Worm (Caenorhabditis elegans) whole organism, young adult: ENCODE data around the gene mrg-1.
A peak's percentile ranks its signal among the peaks of the same experiment; 100 is the strongest.
"Not testable (repeated sequence)": the region's sequence is repeated elsewhere in the genome, so short reads cannot be mapped to it uniquely, and the experiment has no call there.

Experiments used
- B0035.1 ChIP-seq: sonication (generic microtip); optimal IDR thresholded peaks from 2 replicates; lab custom pipeline; 2016; ENCODE audit warnings: missing genetic modification characterization, mild to moderate bottlenecking, missing compliant biosample characterization, missing genotype, missing genetic modification reagents
- B0261.1 ChIP-seq: sonication (generic microtip); optimal IDR thresholded peaks from 2 replicates; lab custom pipeline; 2016; ENCODE audit warnings: mild to moderate bottlenecking, missing genetic modification characterization, moderate library complexity, missing compliant biosample characterization
- C06A6.2 ChIP-seq: fragments of 200-800 bp; sonication (Bioruptor generic); conservative IDR thresholded peaks from 2 replicates; pipeline ENCODE4 v1.3.6; 2022; ENCODE audit warnings: missing genetic modification characterization, missing compliant biosample characterization
- F37B4.10 ChIP-seq: fragments of 200-800 bp; sonication (Bioruptor generic); IDR thresholded peaks from 2 replicates; pipeline ENCODE4 v1.3.6; 2022; ENCODE audit warnings: missing genetic modification characterization, missing compliant biosample characterization
- F57A8.1 ChIP-seq: fragments of 200-800 bp; sonication (Bioruptor generic); optimal IDR thresholded peaks from 2 replicates; lab custom pipeline; 2018; ENCODE audit warnings: mild to moderate bottlenecking, missing genetic modification characterization, moderate library complexity, missing compliant biosample characterization
- K12H6.12 ChIP-seq: fragments of 200-800 bp; sonication (Bioruptor generic); optimal IDR thresholded peaks from 2 replicates; lab custom pipeline; 2018; ENCODE audit warnings: mild to moderate bottlenecking, missing genetic modification characterization, missing compliant biosample characterization
- T07F8.4 ChIP-seq: sonication (generic microtip); optimal IDR thresholded peaks from 2 replicates; lab custom pipeline; 2016; ENCODE audit warnings: mild to moderate bottlenecking, missing genetic modification characterization, moderate library complexity, missing compliant biosample characterization
- T26A5.8 ChIP-seq: sonication (generic microtip); optimal IDR thresholded peaks from 2 replicates; lab custom pipeline; 2016; ENCODE audit warnings: missing genetic modification characterization, missing compliant biosample characterization
- Y67H2A.10 ChIP-seq: fragments of 200-800 bp; sonication (Bioruptor generic); conservative IDR thresholded peaks from 2 replicates; pipeline ENCODE4 v1.3.6; 2022; ENCODE audit warnings: missing genetic modification reagents, missing genetic modification characterization, missing compliant biosample characterization
- akir-1 ChIP-seq: fragments of 200-800 bp; sonication (Bioruptor generic); optimal IDR thresholded peaks from 2 replicates; lab custom pipeline; 2018; ENCODE audit warnings: mild to moderate bottlenecking, missing genetic modification characterization, moderate library complexity, missing compliant biosample characterization
- ama-1 ChIP-seq, 3 experiments: fragments of 150-350 bp in 1 of 3; sonication (generic microtip) in 2 of 3; optimal IDR thresholded peaks; 2 replicates each; lab custom pipeline; 2014 to 2018; ENCODE audit warnings: missing biosample characterization in 2 of 3, missing genetic modification characterization in 2 of 3, missing genetic modification reagents in 2 of 3
- aptf-2 ChIP-seq: fragments of 200-800 bp; sonication (Bioruptor generic); conservative IDR thresholded peaks from 2 replicates; pipeline ENCODE4 v1.3.6; 2022; ENCODE audit warnings: missing genetic modification reagents, missing genetic modification characterization, missing compliant biosample characterization
- atf-7 ChIP-seq: sonication (generic microtip); optimal IDR thresholded peaks from 2 replicates; lab custom pipeline; 2017; ENCODE audit warnings: mild to moderate bottlenecking, missing genetic modification characterization, missing compliant biosample characterization
- athp-1 ChIP-seq: sonication (generic microtip); optimal IDR thresholded peaks from 2 replicates; lab custom pipeline; 2017; ENCODE audit warnings: mild to moderate bottlenecking, missing genetic modification characterization, missing compliant biosample characterization
- attf-5 ChIP-seq: fragments of 200-800 bp; sonication (Bioruptor generic); optimal IDR thresholded peaks from 2 replicates; lab custom pipeline; 2018; ENCODE audit warnings: mild to moderate bottlenecking, missing genetic modification characterization, missing compliant biosample characterization
- cebp-1 ChIP-seq, 2 experiments: fragments of 200-800 bp in 1 of 2; sonication (Bioruptor generic) in 1 of 2; sonication (generic microtip) in 1 of 2; IDR thresholded peaks in 1 of 2; optimal IDR thresholded peaks in 1 of 2; 2 replicates each; pipeline versions ENCODE4 v1.3.6 to Lab custom; 2017 to 2022; ENCODE audit warnings: missing compliant biosample characterization in 2 of 2, missing genetic modification characterization in 2 of 2, mild to moderate bottlenecking in 1 of 2, missing genetic modification reagents in 1 of 2, moderate library complexity in 1 of 2
- ceh-100 ChIP-seq: fragments of 200-800 bp; sonication (Bioruptor generic); IDR thresholded peaks from 2 replicates; pipeline ENCODE4 v1.3.6; 2022; ENCODE audit warnings: missing genetic modification reagents, missing genetic modification characterization, missing compliant biosample characterization
- ceh-40 ChIP-seq: fragments of 200-800 bp; sonication (Bioruptor generic); IDR thresholded peaks from 2 replicates; pipeline ENCODE4 v1.3.6; 2022; ENCODE audit warnings: missing genetic modification characterization, missing compliant biosample characterization
- ceh-58 ChIP-seq: fragments of 200-800 bp; sonication (Bioruptor generic); IDR thresholded peaks from 2 replicates; pipeline ENCODE4 v1.3.6; 2022; ENCODE audit warnings: missing genetic modification characterization, missing compliant biosample characterization
- ekl-4 ChIP-seq: fragments of 200-800 bp; sonication (Bioruptor generic); IDR thresholded peaks from 2 replicates; pipeline ENCODE4 v1.3.6; 2022; ENCODE audit warnings: missing genetic modification reagents, missing genetic modification characterization, missing compliant biosample characterization
- lag-1 ChIP-seq: fragments of 200-800 bp; sonication (Bioruptor generic); IDR thresholded peaks from 2 replicates; pipeline ENCODE4 v1.3.6; 2022; ENCODE audit warnings: missing genetic modification reagents, missing genetic modification characterization, missing compliant biosample characterization
- let-607 ChIP-seq, 2 experiments: fragments of 200-800 bp in 1 of 2; sonication (Bioruptor generic) in 1 of 2; sonication (generic microtip) in 1 of 2; optimal IDR thresholded peaks; 2 replicates each; lab custom pipeline; 2016 to 2018; ENCODE audit warnings: mild to moderate bottlenecking in 2 of 2, missing compliant biosample characterization in 2 of 2, missing genetic modification characterization in 2 of 2, moderate library complexity in 2 of 2, missing genotype in 1 of 2
- lin-26 ChIP-seq: fragments of 200-800 bp; sonication (Bioruptor generic); IDR thresholded peaks from 2 replicates; pipeline ENCODE4 v1.3.6; 2022; ENCODE audit warnings: missing genetic modification reagents, missing genetic modification characterization, missing compliant biosample characterization
- lin-35 ChIP-seq, 3 experiments: fragments of 150-350 bp in 2 of 3; sonication (generic microtip) in 1 of 3; optimal IDR thresholded peaks; 2 replicates each; lab custom pipeline; 2014 to 2018; ENCODE audit warnings: missing biosample characterization in 3 of 3, missing genetic modification characterization in 3 of 3, missing genetic modification reagents in 3 of 3
- lin-40 ChIP-seq: sonication (generic microtip); optimal IDR thresholded peaks from 2 replicates; lab custom pipeline; 2016; ENCODE audit warnings: missing genetic modification characterization, mild to moderate bottlenecking, missing compliant biosample characterization, missing genotype, missing genetic modification reagents
- madf-6 ChIP-seq: fragments of 200-800 bp; sonication (Bioruptor generic); IDR thresholded peaks from 2 replicates; pipeline ENCODE4 v1.3.6; 2022; ENCODE audit warnings: missing genetic modification reagents, missing genetic modification characterization, missing compliant biosample characterization
- madf-8 ChIP-seq: fragments of 200-800 bp; sonication (Bioruptor generic); conservative IDR thresholded peaks from 2 replicates; pipeline ENCODE4 v1.3.6; 2022; ENCODE audit warnings: missing genetic modification reagents, missing genetic modification characterization, missing compliant biosample characterization
- mcd-1 ChIP-seq: fragments of 200-800 bp; sonication (Bioruptor generic); IDR thresholded peaks from 2 replicates; pipeline ENCODE4 v1.3.6; 2022; ENCODE audit warnings: missing genetic modification reagents, missing genetic modification characterization, missing compliant biosample characterization
- nhr-120 ChIP-seq: fragments of 200-800 bp; sonication (Bioruptor generic); IDR thresholded peaks from 2 replicates; pipeline ENCODE4 v1.3.6; 2022; ENCODE audit warnings: missing genetic modification characterization, missing compliant biosample characterization
- nhr-80 ChIP-seq: sonication (generic microtip); optimal IDR thresholded peaks from 2 replicates; lab custom pipeline; 2016; ENCODE audit warnings: missing genetic modification characterization, missing compliant biosample characterization
- rcor-1 ChIP-seq: fragments of 200-800 bp; sonication (Bioruptor generic); IDR thresholded peaks from 2 replicates; pipeline ENCODE4 v1.3.6; 2022; ENCODE audit warnings: missing genetic modification reagents, missing genetic modification characterization, missing compliant biosample characterization
- repo-1 ChIP-seq: sonication (generic microtip); optimal IDR thresholded peaks from 2 replicates; lab custom pipeline; 2017; ENCODE audit warnings: mild to moderate bottlenecking, missing genetic modification characterization, missing compliant biosample characterization
- sea-2 ChIP-seq: fragments of 200-800 bp; sonication (Bioruptor generic); IDR thresholded peaks from 2 replicates; pipeline ENCODE4 v1.3.6; 2022; ENCODE audit warnings: missing genetic modification characterization, missing compliant biosample characterization
- snpc-4 ChIP-seq, 5 experiments: fragments of 150-350 bp in 1 of 5; sonication (generic microtip) in 4 of 5; optimal IDR thresholded peaks; 2 replicates each; lab custom pipeline; 2014 to 2018; ENCODE audit warnings: missing genetic modification characterization in 5 of 5, missing biosample characterization in 3 of 5, antibody characterized with exemption in 2 of 5, mild to moderate bottlenecking in 2 of 5, missing compliant biosample characterization in 2 of 5, missing genotype in 2 of 5, moderate library complexity in 2 of 5, missing genetic modification reagents in 1 of 5
- somi-1 ChIP-seq: fragments of 200-800 bp; sonication (Bioruptor generic); optimal IDR thresholded peaks from 2 replicates; lab custom pipeline; 2018; ENCODE audit warnings: mild to moderate bottlenecking, missing genetic modification characterization, missing compliant biosample characterization
- sptf-2 ChIP-seq: fragments of 200-800 bp; sonication (Bioruptor generic); optimal IDR thresholded peaks from 2 replicates; lab custom pipeline; 2018; ENCODE audit warnings: mild to moderate bottlenecking, missing genetic modification characterization, missing compliant biosample characterization
- tbx-9 ChIP-seq: sonication (generic microtip); optimal IDR thresholded peaks from 2 replicates; lab custom pipeline; 2016; ENCODE audit warnings: borderline replicate concordance, missing genetic modification characterization, inconsistent platforms, missing compliant biosample characterization
- unc-62 ChIP-seq: fragments of 150-350 bp; optimal IDR thresholded peaks from 2 replicates; lab custom pipeline; 2014; ENCODE audit warnings: missing biosample characterization, missing genetic modification reagents, missing genetic modification characterization
- zim-3 ChIP-seq: sonication (generic microtip); optimal IDR thresholded peaks from 2 replicates; lab custom pipeline; 2017; ENCODE audit warnings: mild to moderate bottlenecking, missing genetic modification characterization, moderate library complexity, missing compliant biosample characterization
- ztf-26 ChIP-seq: sonication (generic microtip); optimal IDR thresholded peaks from 2 replicates; lab custom pipeline; 2017; ENCODE audit warnings: missing genetic modification characterization, missing compliant biosample characterization
- ztf-6 ChIP-seq: fragments of 200-800 bp; sonication (Bioruptor generic); IDR thresholded peaks from 2 replicates; pipeline ENCODE4 v1.3.6; 2022; ENCODE audit warnings: missing genetic modification reagents, missing genetic modification characterization, missing compliant biosample characterization

The mrg-1 gene

DNA sequence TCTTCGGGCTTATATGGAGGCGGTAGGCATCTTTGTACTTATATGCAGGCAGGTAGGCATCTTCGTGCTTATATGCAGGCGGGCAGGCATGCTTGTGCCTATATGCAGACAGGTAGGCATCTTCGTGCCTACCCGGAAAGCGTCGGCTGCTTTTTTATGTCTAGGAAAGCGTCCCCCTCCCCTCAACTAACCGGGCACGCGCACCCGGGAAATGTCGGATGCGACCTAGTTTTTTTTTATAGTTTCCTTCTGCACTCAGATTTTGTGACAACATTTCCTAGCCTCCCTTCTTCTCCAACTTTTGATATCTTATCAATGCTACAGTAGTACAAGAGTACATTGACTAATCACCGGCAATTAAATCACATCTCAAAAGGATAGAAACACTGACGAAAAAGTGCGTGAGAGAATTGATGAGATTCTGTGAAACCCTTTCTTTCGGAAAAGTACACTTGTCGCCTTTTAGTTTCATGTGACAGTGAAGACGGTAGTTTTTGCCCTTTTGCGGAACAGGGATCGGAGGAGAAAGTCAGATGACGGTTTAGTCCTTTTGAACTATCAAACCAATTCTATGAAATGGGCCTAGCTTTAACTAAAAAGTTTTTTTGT is 25.4 kb downstream of the mrg-1 start (continued):
- TF ChIP-seq B0035.1 (no peak), sptf-2 (GFP tag; lab: Kevin White, UChicago) (no peak)
- TF ChIP-seq, all 124 proteins: peak for 4

DNA sequence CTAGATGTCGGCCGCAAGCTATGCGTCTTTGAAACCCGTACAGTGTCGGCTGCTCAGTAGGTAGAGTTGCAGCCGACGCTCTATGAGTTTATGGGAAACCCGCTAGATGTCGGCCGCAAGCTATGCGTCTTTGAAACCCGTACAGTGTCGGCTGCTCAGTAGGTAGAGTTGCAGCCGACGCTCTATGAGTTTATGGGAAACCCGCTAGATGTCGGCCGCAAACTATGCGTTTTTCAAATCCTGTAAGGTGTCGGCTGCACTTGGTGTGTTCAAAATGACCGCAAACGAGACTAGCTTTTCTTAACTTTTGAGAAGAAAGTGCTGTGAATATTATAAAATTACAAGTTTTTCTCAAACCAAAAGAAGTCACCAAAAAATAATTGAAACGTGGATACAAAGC is 26.3 kb downstream of the mrg-1 start:
- not testable (repeated sequence) for TF ChIP-seq snpc-4 (GFP tag; optimal IDR thresholded peaks at IDR 0.05; lab: Kevin White, UChicago)
- TF ChIP-seq snpc-4 (tag; optimal IDR thresholded peaks at IDR 0.05; lab: Kevin White, UChicago): peak in 2 of 4 experiments; percentile 67 to 76

DNA sequence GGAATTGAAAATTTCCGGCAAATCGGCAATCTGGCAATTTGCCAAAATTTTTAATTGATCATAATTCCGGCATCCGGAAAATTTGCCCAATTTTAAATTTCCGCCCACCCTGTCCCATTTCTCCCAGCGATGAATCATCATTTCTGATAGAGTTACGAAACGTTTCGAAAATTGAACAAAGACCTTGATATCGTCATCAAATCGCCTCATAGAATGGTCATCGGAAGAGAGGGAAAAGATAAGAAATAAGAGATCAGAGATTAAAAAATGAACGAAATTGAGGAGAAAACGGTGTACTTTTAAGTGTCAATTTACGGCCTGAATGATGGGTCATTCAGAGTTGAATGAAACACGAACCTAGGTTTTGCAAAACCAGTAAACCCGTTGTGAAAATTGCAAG is 26.8 kb downstream of the mrg-1 start:
- TF ChIP-seq ceh-58 (no peak), Y67H2A.10 (GFP tag; lab: Robert Waterston, UW) (no peak), cebp-1 (GFP tag; IDR thresholded peaks at IDR 0.05; lab: Robert Waterston, UW) (no peak), cebp-1 (tag; optimal IDR thresholded peaks at IDR 0.05; lab: Kevin White, UChicago) (peak; percentile 34), nhr-80 (peak; percentile 53), ama-1 (optimal IDR thresholded peaks at IDR 0.05; lab: Kevin White, UChicago) (no peak), ama-1 (GFP tag; optimal IDR thresholded peaks at IDR 0.05; lab: Kevin White, UChicago) (no peak), lin-35 (GFP tag; optimal IDR thresholded peaks at IDR 0.05; lab: Kevin White, UChicago) (no peak)

DNA sequence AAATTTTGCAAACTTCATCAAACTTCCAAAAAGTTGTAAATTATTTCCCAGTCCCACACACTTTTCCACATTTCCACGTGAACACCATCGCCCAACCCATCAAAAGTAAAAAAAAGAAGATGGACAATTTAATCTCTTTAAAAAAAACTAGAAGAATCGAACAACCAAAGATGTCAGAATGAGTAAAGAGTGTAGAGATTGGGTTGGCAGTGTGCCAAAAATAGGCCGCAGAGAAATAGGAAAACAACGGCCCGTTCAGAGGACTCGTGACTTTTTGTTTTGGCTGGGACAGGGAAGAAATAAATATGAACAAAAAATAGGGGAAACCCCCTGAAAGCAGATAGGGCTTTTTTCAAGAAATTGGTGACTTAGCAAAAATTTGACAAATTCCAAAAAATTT is 31.6 kb downstream of the mrg-1 start:
- TF ChIP-seq madf-6 (GFP tag; lab: Robert Waterston, UW) (no peak), B0035.1 (no peak), akir-1 (no peak), mcd-1 (no peak), tbx-9 (tag; lab: Kevin White, UChicago) (no peak), lin-40 (tag; lab: Kevin White, UChicago) (peak; percentile 72), cebp-1 (GFP tag; IDR thresholded peaks at IDR 0.05; lab: Robert Waterston, UW) (no peak), cebp-1 (tag; optimal IDR thresholded peaks at IDR 0.05; lab: Kevin White, UChicago) (peak; percentile 23), somi-1 (peak; percentile 74), zim-3 (no peak), K12H6.12 (tag; lab: Kevin White, UChicago) (peak; percentile 34), ceh-40 (GFP tag; lab: Robert Waterston, UW) (no peak), sptf-2 (GFP tag; lab: Kevin White, UChicago) (no peak), ekl-4 (GFP tag; lab: Robert Waterston, UW) (no peak), ztf-26 (tag; lab: Kevin White, UChicago) (peak; percentile 81), madf-8 (no peak), aptf-2 (GFP tag; lab: Robert Waterston, UW) (no peak), F57A8.1 (GFP tag; lab: Kevin White, UChicago) (no peak), T26A5.8 (tag; lab: Kevin White, UChicago) (no peak), nhr-120 (GFP tag; lab: Robert Waterston, UW) (no peak), lag-1 (no peak), ztf-6 (GFP tag; lab: Robert Waterston, UW) (no peak), let-607 (tag; optimal IDR thresholded peaks at IDR 0.05; lab: Kevin White, UChicago) (no peak), rcor-1 (GFP tag; lab: Robert Waterston, UW) (no peak), sea-2 (GFP tag; lab: Robert Waterston, UW) (no peak), T07F8.4 (tag; lab: Kevin White, UChicago) (no peak), attf-5 (GFP tag; lab: Kevin White, UChicago) (no peak), C06A6.2 (no peak), athp-1 (no peak), lin-26 (GFP tag; lab: Robert Waterston, UW) (peak; percentile 40; the same call in 1 of the 2 replicates), ceh-100 (GFP tag; lab: Robert Waterston, UW) (no peak), atf-7 (tag; lab: Kevin White, UChicago) (no peak), ama-1 (optimal IDR thresholded peaks at IDR 0.05; lab: Kevin White, UChicago) (no peak), ama-1 (GFP tag; optimal IDR thresholded peaks at IDR 0.05; lab: Kevin White, UChicago) (no peak), F37B4.10 (no peak), B0261.1 (no peak), repo-1 (tag; lab: Kevin White, UChicago) (no peak), unc-62 (GFP tag; lab: Kevin White, UChicago) (no peak)
